Worm (Caenorhabditis elegans): ENCODE data around the gene cln-3.3.

cln-3.3 gene

ce11 chrV:8653080-8653821, 29.6 kb upstream of the cln-3.3 start (continued):
- TF ChIP-seq isw-1 (GFP tag; IDR thresholded peaks at IDR 0.05) = no peak
- no peak for TF ChIP-seq mef-2 (tag; optimal IDR thresholded peaks at IDR 0.05)
- no peak for TF ChIP-seq aly-2 (tag; optimal IDR thresholded peaks at IDR 0.05)
- TF ChIP-seq snu-23 (GFP tag; optimal IDR thresholded peaks at IDR 0.05) = no peak
- no peak for TF ChIP-seq unc-62 (GFP tag; optimal IDR thresholded peaks at IDR 0.05)
- TF ChIP-seq hlh-17 (GFP tag; optimal IDR thresholded peaks at IDR 0.05; ENCODE audit: borderline replicate concordance) = no peak
- TF ChIP-seq Y116A8C.19 (tag; optimal IDR thresholded peaks at IDR 0.05; ENCODE audit: borderline replicate concordance) = no peak
- TF ChIP-seq fos-1 (tag; optimal IDR thresholded peaks at IDR 0.05) = no peak
- TF ChIP-seq fkh-8 (tag; optimal IDR thresholded peaks at IDR 0.05) = no peak
- TF ChIP-seq fkh-10 (GFP tag; optimal IDR thresholded peaks at IDR 0.05) = no peak
- TF ChIP-seq ceh-63 (GFP tag; optimal IDR thresholded peaks at IDR 0.05) = no peak
- no peak for TF ChIP-seq ceh-8 (GFP tag; optimal IDR thresholded peaks at IDR 0.05)
- peak; percentile 23 for TF ChIP-seq nhr-20 (tag; optimal IDR thresholded peaks at IDR 0.05)
- peak; percentile 18 for TF ChIP-seq elt-2 (tag; optimal IDR thresholded peaks at IDR 0.05)
- no peak for TF ChIP-seq ceh-82 (tag; optimal IDR thresholded peaks at IDR 0.05)
- TF ChIP-seq swsn-7 (tag; optimal IDR thresholded peaks at IDR 0.05) = no peak
- no peak for TF ChIP-seq dsc-1 (tag; optimal IDR thresholded peaks at IDR 0.05)
- TF ChIP-seq fkh-4 (tag; optimal IDR thresholded peaks at IDR 0.05; ENCODE audit: borderline replicate concordance) = no peak
- TF ChIP-seq jun-1 (tag; optimal IDR thresholded peaks at IDR 0.05) = no peak
- TF ChIP-seq nhr-77 (tag; optimal IDR thresholded peaks at IDR 0.05) = no peak
- no peak for TF ChIP-seq unc-30 (tag; optimal IDR thresholded peaks at IDR 0.05)
- TF ChIP-seq blmp-1 (tag; optimal IDR thresholded peaks at IDR 0.05) = peak; percentile 86
- no peak for TF ChIP-seq unc-86 (tag; optimal IDR thresholded peaks at IDR 0.05)
- TF ChIP-seq ceh-88 (GFP tag; IDR thresholded peaks at IDR 0.05) = no peak
- no peak for TF ChIP-seq nhr-237 (tag; optimal IDR thresholded peaks at IDR 0.05)
- TF ChIP-seq zag-1 (tag; optimal IDR thresholded peaks at IDR 0.05) = no peak
- no peak for TF ChIP-seq lir-3 (tag; optimal IDR thresholded peaks at IDR 0.05; ENCODE audit: poor library complexity)
- TF ChIP-seq lin-35 (GFP tag; optimal IDR thresholded peaks at IDR 0.05) = peak in 1 of 2 experiments; percentile 5
- no peak for TF ChIP-seq C16A3.4 (tag; optimal IDR thresholded peaks at IDR 0.05)

DNA sequence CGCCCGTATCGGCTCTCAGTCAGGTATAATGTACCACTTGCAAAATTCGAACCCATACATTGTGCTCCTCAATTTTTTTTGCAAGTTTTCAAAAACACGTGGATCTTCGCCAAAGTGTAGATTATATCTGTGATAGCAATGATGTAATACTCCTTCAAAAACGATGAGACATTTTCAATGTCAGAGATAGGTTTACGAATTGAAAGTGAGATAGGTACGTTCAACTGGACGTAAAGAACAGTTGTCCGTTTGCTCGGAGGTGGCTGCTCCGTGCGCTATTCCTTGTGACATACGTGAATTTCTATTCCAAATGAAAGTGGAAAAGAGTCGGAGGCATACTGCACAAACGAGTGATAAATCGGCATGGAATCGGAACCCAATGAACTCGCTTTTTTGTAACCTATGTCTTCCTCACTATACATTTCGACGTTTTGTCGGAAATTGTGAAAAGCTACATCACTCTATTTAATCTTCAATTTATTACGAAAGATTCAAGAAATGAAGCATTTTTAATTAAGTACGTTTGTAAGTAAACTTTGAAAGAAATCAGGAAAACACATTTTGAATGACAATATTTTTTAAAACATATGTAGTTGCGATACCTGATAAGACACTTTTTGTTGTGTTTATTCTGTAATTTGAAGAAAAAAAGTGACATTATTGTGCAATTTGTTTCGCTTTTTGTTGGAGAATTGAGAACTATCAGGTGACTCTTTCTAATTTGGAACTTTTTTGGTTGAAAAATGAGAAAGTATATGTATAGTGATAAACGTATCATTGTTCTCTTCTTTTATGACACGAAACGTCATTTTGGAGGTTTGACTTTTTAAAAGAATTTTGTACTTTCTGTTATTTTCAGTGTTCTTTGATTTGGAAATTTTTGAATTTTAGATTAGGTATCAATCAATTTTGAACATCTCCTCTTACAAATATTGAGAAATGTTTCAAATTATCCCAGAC, 28.1 kb upstream of the cln-3.3 start:
- TF ChIP-seq lin-14 (GFP tag; optimal IDR thresholded peaks at IDR 0.05) (peak; percentile 70), grh-1 (GFP tag; IDR thresholded peaks at IDR 0.05) (no peak), lin-35 (GFP tag; optimal IDR thresholded peaks at IDR 0.05) (peak in 1 of 2 experiments; percentile 48), elt-2 (tag; optimal IDR thresholded peaks at IDR 0.05) (peak; percentile 41), ztf-11 (tag; optimal IDR thresholded peaks at IDR 0.05) (no peak), rnt-1 (tag; optimal IDR thresholded peaks at IDR 0.05) (peak; percentile 31)

ce11 chrV:8657911-8658310, 24.9 kb upstream of the cln-3.3 start:
- TF ChIP-seq efl-1 (optimal IDR thresholded peaks at IDR 0.05) = no peak
- peak in 1 of 2 experiments; percentile 79 for TF ChIP-seq efl-1 (GFP tag; optimal IDR thresholded peaks at IDR 0.05 in 1 of 2)
- peak; percentile 80 for TF ChIP-seq skn-1 (tag; optimal IDR thresholded peaks at IDR 0.05)
- peak; percentile 51 for TF ChIP-seq nhr-85 (tag)
- peak in 1 of 2 experiments; percentile 3 for TF ChIP-seq lin-35 (GFP tag; optimal IDR thresholded peaks at IDR 0.05)
- TF ChIP-seq lsy-2 (tag; optimal IDR thresholded peaks at IDR 0.05) = no peak

Measured in whole organism, L1 larva.